Fruit fly (Drosophila melanogaster): Measurements from ENCODE around the gene Sema5c.

Sema5c gene

dm6 chr3L:12124138-12124583, 42.5 kb upstream of the Sema5c start:
- TF ChIP-seq woc (GFP tag; optimal IDR thresholded peaks at IDR 0.05): no peak
- TF ChIP-seq brk (GFP tag; optimal IDR thresholded peaks at IDR 0.05): no peak
- peak in 1 of 2 experiments; percentile 34 for TF ChIP-seq foxo (GFP tag; optimal IDR thresholded peaks at IDR 0.05)
- no peak for TF ChIP-seq lola (GFP tag; optimal IDR thresholded peaks at IDR 0.05)
- TF ChIP-seq br (GFP tag; optimal IDR thresholded peaks at IDR 0.05): no peak
- TF ChIP-seq Mio (GFP tag; optimal IDR thresholded peaks at IDR 0.05): no peak
- TF ChIP-seq h (GFP tag; optimal IDR thresholded peaks at IDR 0.05): peak; percentile 74
- TF ChIP-seq HLH106 (tag; optimal IDR thresholded peaks at IDR 0.05): peak; percentile 36
- peak; percentile 36 for TF ChIP-seq Sp1 (GFP tag; optimal IDR thresholded peaks at IDR 0.05)
- TF ChIP-seq rgr (GFP tag; optimal IDR thresholded peaks at IDR 0.05): peak; percentile 54
- no peak for TF ChIP-seq ey (GFP tag; optimal IDR thresholded peaks at IDR 0.05)
- TF ChIP-seq fru (GFP tag; optimal IDR thresholded peaks at IDR 0.05): no peak
- peak; percentile 87 for TF ChIP-seq Hr83 (GFP tag; optimal IDR thresholded peaks at IDR 0.05; ENCODE audit: poor library complexity, severe bottlenecking)
- TF ChIP-seq dmrt93B (GFP tag; optimal IDR thresholded peaks at IDR 0.05): no peak
- TF ChIP-seq dsf (GFP tag; optimal IDR thresholded peaks at IDR 0.05; ENCODE audit: borderline replicate concordance): no peak
- no peak for TF ChIP-seq usp (GFP tag; optimal IDR thresholded peaks at IDR 0.05)
- TF ChIP-seq tai (GFP tag; optimal IDR thresholded peaks at IDR 0.05): no peak
- TF ChIP-seq dl (GFP tag; optimal IDR thresholded peaks at IDR 0.05; ENCODE audit: insufficient read depth in 1 of 2, partially characterized antibody in 2 of 2): no peak
- TF ChIP-seq N (GFP tag; optimal IDR thresholded peaks at IDR 0.05): peak; percentile 93
- peak; percentile 6 for TF ChIP-seq CG9705 (GFP tag; optimal IDR thresholded peaks at IDR 0.05)
- no peak for TF ChIP-seq Vsx2 (GFP tag; optimal IDR thresholded peaks at IDR 0.05; ENCODE audit: partially characterized antibody)
- TF ChIP-seq jim (GFP tag; optimal IDR thresholded peaks at IDR 0.05): no peak
- no peak for TF ChIP-seq sage (GFP tag; optimal IDR thresholded peaks at IDR 0.05)
- TF ChIP-seq Jra (GFP tag; optimal IDR thresholded peaks at IDR 0.05): no peak
- TF ChIP-seq CG32264 (GFP tag; optimal IDR thresholded peaks at IDR 0.05): no peak
- peak; percentile 58 for TF ChIP-seq Abd-B (GFP tag; optimal IDR thresholded peaks at IDR 0.05)
- TF ChIP-seq Dfd (GFP tag; optimal IDR thresholded peaks at IDR 0.05): no peak
- no peak for TF ChIP-seq OdsH (GFP tag; optimal IDR thresholded peaks at IDR 0.05)
- no peak for TF ChIP-seq Myc (optimal IDR thresholded peaks at IDR 0.05)
- TF ChIP-seq sv (GFP tag; optimal IDR thresholded peaks at IDR 0.05): no peak
- TF ChIP-seq Hr78 (GFP tag; optimal IDR thresholded peaks at IDR 0.05): peak; percentile 68
- peak; percentile 73 for TF ChIP-seq Dif (GFP tag; optimal IDR thresholded peaks at IDR 0.05; ENCODE audit: partially characterized antibody)
- peak; percentile 47 for TF ChIP-seq psq (GFP tag; optimal IDR thresholded peaks at IDR 0.05)
- no peak for TF ChIP-seq GATAd (GFP tag; optimal IDR thresholded peaks at IDR 0.05)
- no peak for TF ChIP-seq Rel (GFP tag; optimal IDR thresholded peaks at IDR 0.05)
- peak; percentile 76 for TF ChIP-seq Rel (tag; optimal IDR thresholded peaks at IDR 0.05)
- no peak for TF ChIP-seq CrebA (GFP tag; optimal IDR thresholded peaks at IDR 0.05; ENCODE audit: borderline replicate concordance)
- TF ChIP-seq pan (optimal IDR thresholded peaks at IDR 0.05): no peak
- TF ChIP-seq Hnf4 (GFP tag; optimal IDR thresholded peaks at IDR 0.05): no peak

dm6 chr3L:12122891-12123290, 41.3 kb upstream of the Sema5c start:
- TF ChIP-seq h (GFP tag; optimal IDR thresholded peaks at IDR 0.05): no peak
- TF ChIP-seq Dfd (GFP tag; optimal IDR thresholded peaks at IDR 0.05): peak; percentile 99

- TF ChIP-seq br (GFP tag; optimal IDR thresholded peaks at IDR 0.05) (no peak), sv (GFP tag; optimal IDR thresholded peaks at IDR 0.05) (no peak), jim (GFP tag; optimal IDR thresholded peaks at IDR 0.05) (no peak), dl (GFP tag; optimal IDR thresholded peaks at IDR 0.05; ENCODE audit: insufficient read depth in 1 of 2, partially characterized antibody in 2 of 2) (no peak), usp (GFP tag; optimal IDR thresholded peaks at IDR 0.05) (no peak), brk (GFP tag; optimal IDR thresholded peaks at IDR 0.05) (no peak), psq (GFP tag; optimal IDR thresholded peaks at IDR 0.05) (no peak), h (GFP tag; optimal IDR thresholded peaks at IDR 0.05) (no peak), Jra (GFP tag; optimal IDR thresholded peaks at IDR 0.05) (no peak), Hr83 (GFP tag; optimal IDR thresholded peaks at IDR 0.05; ENCODE audit: poor library complexity, severe bottlenecking) (no peak), Sp1 (GFP tag; optimal IDR thresholded peaks at IDR 0.05) (no peak)
Observed at dm6 chr3L:12119875-12120485, 38.4 kb upstream of the Sema5c start, which contains the start of gene CG11560. Gene CG11560, plus strand, starts transcription at chr3L:12120019.
